Worm (Caenorhabditis elegans) whole organism, late embryonic: ENCODE results near the gene gem-1.

ENCODE experiments used
- elt-2 ChIP-seq: sonication (generic microtip); optimal IDR thresholded peaks from 2 replicates; lab custom pipeline; 2016; ENCODE audit warnings: missing genetic modification reagents, missing genetic modification characterization, missing compliant biosample characterization
- ets-4 ChIP-seq: sonication (generic microtip); optimal IDR thresholded peaks from 2 replicates; lab custom pipeline; 2016; ENCODE audit warnings: missing genetic modification characterization, missing compliant biosample characterization
- hlh-30 ChIP-seq: sonication (generic microtip); optimal IDR thresholded peaks from 2 replicates; lab custom pipeline; 2017; ENCODE audit warnings: antibody characterized with exemption, missing genetic modification characterization, missing compliant biosample characterization; ENCODE audit not compliant: insufficient read depth
- madf-2 ChIP-seq: sonication (generic microtip); optimal IDR thresholded peaks from 2 replicates; lab custom pipeline; 2017; ENCODE audit warnings: missing genetic modification characterization, missing compliant biosample characterization
- pqm-1 ChIP-seq: sonication (generic microtip); optimal IDR thresholded peaks from 2 replicates; lab custom pipeline; 2016; ENCODE audit warnings: missing genetic modification characterization, missing compliant biosample characterization
- tbx-2 ChIP-seq: sonication (generic microtip); optimal IDR thresholded peaks from 2 replicates; lab custom pipeline; 2016; ENCODE audit warnings: missing genetic modification characterization, missing compliant biosample characterization
- unc-55 ChIP-seq: sonication (generic microtip); optimal IDR thresholded peaks from 2 replicates; lab custom pipeline; 2017; ENCODE audit warnings: missing biosample characterization, missing genetic modification reagents, missing genetic modification characterization
- unc-86 ChIP-seq: sonication (generic microtip); optimal IDR thresholded peaks from 2 replicates; lab custom pipeline; 2016; ENCODE audit warnings: missing genetic modification characterization, missing compliant biosample characterization

ce11 chrX:13401311-13401710, 24.5 kb upstream of the gem-1 start:
- TF ChIP-seq hlh-30 (tag; lab: Kevin White, UChicago) (no peak), madf-2 (tag; lab: Kevin White, UChicago) (no peak), ets-4 (tag; lab: Kevin White, UChicago) (no peak), unc-55 (GFP tag; lab: Kevin White, UChicago) (no peak), tbx-2 (no peak), pqm-1 (no peak), elt-2 (tag; lab: Kevin White, UChicago) (no peak), unc-86 (tag; lab: Kevin White, UChicago) (no peak)
